Fruit fly (Drosophila melanogaster) whole organism, adult: Measurements from ENCODE around the gene Elys.

Experiments used
- CG11617 ChIP-seq: fragments of 200-800 bp; sonication (Bioruptor generic); optimal IDR thresholded peaks from 2 replicates; lab custom pipeline; 2017; ENCODE audit warnings: mild to moderate bottlenecking, missing biosample characterization, missing genetic modification reagents, missing genetic modification characterization
- CG12768 ChIP-seq: fragments of 200-800 bp; sonication (Bioruptor generic); optimal IDR thresholded peaks from 2 replicates; lab custom pipeline; 2017; ENCODE audit warnings: missing biosample characterization, missing genetic modification characterization, mild to moderate bottlenecking, moderate library complexity, missing genetic modification reagents
- CG14711 ChIP-seq: fragments of 200-800 bp; sonication (Bioruptor generic); optimal IDR thresholded peaks from 2 replicates; lab custom pipeline; 2018; ENCODE audit warnings: missing biosample characterization, mild to moderate bottlenecking, missing genetic modification characterization, moderate library complexity
- CG1620 ChIP-seq: fragments of 200-800 bp; sonication (Bioruptor generic); optimal IDR thresholded peaks from 2 replicates; lab custom pipeline; 2016; ENCODE audit warnings: missing biosample characterization, missing genetic modification characterization
- CG33017 ChIP-seq: fragments of 200-800 bp; sonication (Bioruptor generic); optimal IDR thresholded peaks from 2 replicates; lab custom pipeline; 2018; ENCODE audit warnings: missing biosample characterization, mild to moderate bottlenecking, missing genetic modification characterization, moderate library complexity
- CG5204 ChIP-seq: fragments of 200-800 bp; sonication (Bioruptor generic); optimal IDR thresholded peaks from 2 replicates; lab custom pipeline; 2016; ENCODE audit warnings: missing biosample characterization, missing genetic modification characterization
- CG7045 ChIP-seq: fragments of 200-800 bp; sonication (Bioruptor generic); optimal IDR thresholded peaks from 2 replicates; lab custom pipeline; 2017; ENCODE audit warnings: missing biosample characterization, mild to moderate bottlenecking, missing genetic modification characterization
- CG7101 ChIP-seq: fragments of 200-800 bp; sonication (Bioruptor generic); optimal IDR thresholded peaks from 2 replicates; lab custom pipeline; 2018; ENCODE audit warnings: missing biosample characterization, mild to moderate bottlenecking, missing genetic modification characterization, moderate library complexity
- Clk ChIP-seq: fragments of 200-800 bp; sonication (Bioruptor generic); optimal IDR thresholded peaks from 2 replicates; lab custom pipeline; 2017; ENCODE audit warnings: missing biosample characterization, missing genetic modification characterization
- Crg-1 ChIP-seq: fragments of 200-800 bp; sonication (Bioruptor generic); optimal IDR thresholded peaks from 2 replicates; lab custom pipeline; 2016; ENCODE audit warnings: missing biosample characterization, missing genetic modification characterization
- Hr96 ChIP-seq: fragments of 200-800 bp; sonication (Bioruptor generic); optimal IDR thresholded peaks from 2 replicates; lab custom pipeline; 2016; ENCODE audit warnings: missing biosample characterization, missing genetic modification characterization
- Mnt ChIP-seq: fragments of 200-800 bp; sonication (Bioruptor generic); optimal IDR thresholded peaks from 2 replicates; lab custom pipeline; 2016; ENCODE audit warnings: missing biosample characterization, mild to moderate bottlenecking, missing genetic modification characterization
- bab1 ChIP-seq: fragments of 200-800 bp; sonication (Bioruptor generic); optimal IDR thresholded peaks from 3 replicates; lab custom pipeline; 2019; ENCODE audit warnings: missing biosample characterization, mild to moderate bottlenecking, missing genetic modification characterization, moderate library complexity
- cic ChIP-seq: fragments of 200-800 bp; sonication (Bioruptor generic); optimal IDR thresholded peaks from 2 replicates; lab custom pipeline; 2017; ENCODE audit warnings: missing biosample characterization, mild to moderate bottlenecking, missing genetic modification characterization, moderate library complexity
- cnc ChIP-seq, 2 experiments: fragments of >200 bp; optimal IDR thresholded peaks; 2 replicates each; lab custom pipeline; 2017
- kay ChIP-seq: fragments of 200-800 bp; sonication (Bioruptor generic); peaks from one replicate; lab custom pipeline; 2016; ENCODE audit warnings: missing biosample characterization, missing genetic modification characterization, borderline replicate concordance
- ovo ChIP-seq: fragments of 200-800 bp; sonication (Bioruptor generic); optimal IDR thresholded peaks from 2 replicates; lab custom pipeline; 2016; ENCODE audit warnings: missing biosample characterization, missing genetic modification characterization
- pad ChIP-seq: fragments of 200-800 bp; sonication (Bioruptor generic); optimal IDR thresholded peaks from 3 replicates; lab custom pipeline; 2017; ENCODE audit warnings: missing biosample characterization, missing genetic modification characterization, mild to moderate bottlenecking, moderate library complexity, missing genetic modification reagents
- tj ChIP-seq: fragments of 200-800 bp; sonication (Bioruptor generic); optimal IDR thresholded peaks from 3 replicates; lab custom pipeline; 2017; ENCODE audit warnings: missing biosample characterization, mild to moderate bottlenecking, missing genetic modification characterization, moderate library complexity
- toe ChIP-seq: fragments of 200-800 bp; sonication (Bioruptor generic); optimal IDR thresholded peaks from 2 replicates; lab custom pipeline; 2016; ENCODE audit warnings: missing biosample characterization, missing genetic modification characterization

Gene Elys

DNA sequence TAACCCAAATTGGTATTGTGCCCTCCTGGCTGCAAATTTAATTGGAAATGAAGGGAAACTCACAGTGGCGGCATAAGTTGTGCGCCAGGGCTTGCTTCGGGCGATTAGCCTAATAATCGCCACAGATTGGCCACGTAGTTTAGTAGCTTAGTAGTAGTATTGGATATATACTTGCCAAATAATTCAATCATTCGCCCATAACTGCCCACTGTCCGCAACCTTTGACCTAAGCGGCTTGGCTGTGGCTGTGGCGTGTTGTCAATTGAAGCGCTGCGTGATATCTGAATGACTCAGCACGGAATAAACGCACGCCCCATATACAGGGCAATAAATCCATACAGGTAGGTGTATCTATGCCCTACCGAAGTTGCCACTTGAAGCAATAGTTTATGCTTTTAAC, 45.1 kb upstream of the Elys start:
- peak in 1 of 2 experiments; percentile 44 for TF ChIP-seq cnc (optimal IDR thresholded peaks at IDR 0.05; lab: Kevin White, UChicago)
- no peak for TF ChIP-seq CG12768 (GFP tag; lab: Kevin White, UChicago)

DNA sequence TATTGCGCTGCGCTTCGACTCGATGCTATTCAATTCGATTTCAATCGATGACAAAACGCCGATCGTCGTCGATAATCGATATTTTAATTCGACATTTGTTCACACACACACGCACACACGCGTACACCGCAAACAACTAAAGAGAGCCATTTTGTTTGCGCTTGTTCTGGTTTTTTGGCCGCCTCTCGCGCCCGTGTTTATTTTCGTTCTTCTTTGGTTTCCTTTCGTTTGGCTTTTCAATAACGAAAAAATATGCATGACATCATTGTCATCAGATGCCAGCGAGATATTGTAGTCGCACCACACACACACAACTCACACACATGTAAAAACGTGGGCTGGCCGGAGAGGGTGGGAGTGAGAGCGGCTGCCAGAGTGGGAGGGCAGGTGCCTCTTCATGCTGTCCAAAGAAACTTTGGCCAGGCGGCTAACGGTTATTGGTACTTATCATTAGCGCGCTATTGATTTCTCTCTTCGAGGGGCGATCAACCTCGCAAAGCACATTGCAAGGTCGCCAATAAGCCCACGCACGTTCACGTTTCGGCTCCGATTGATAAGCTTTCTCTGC, 44.0 kb upstream of the Elys start:
- TF ChIP-seq cnc (optimal IDR thresholded peaks at IDR 0.05; lab: Kevin White, UChicago), result no peak
- TF ChIP-seq Mnt, result peak; percentile 61
- peak; percentile 41 for TF ChIP-seq pad

DNA sequence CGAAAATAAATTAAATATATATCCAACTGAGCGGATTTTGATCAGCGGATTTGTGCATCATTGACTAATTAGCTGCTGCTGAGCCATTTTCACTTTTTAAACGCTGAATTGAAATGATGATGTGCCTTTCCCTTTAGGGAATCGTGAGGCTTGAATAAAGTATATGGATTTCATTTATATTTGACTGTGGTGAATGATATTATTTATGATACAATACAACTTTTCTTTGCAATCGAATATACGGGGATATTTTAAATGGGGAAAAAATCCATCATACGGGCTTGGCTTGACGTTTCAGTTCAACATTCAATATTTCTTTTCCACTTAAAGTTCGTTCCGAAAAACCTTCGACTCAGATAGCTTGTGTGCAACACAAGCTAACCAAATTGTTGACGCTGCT, 40.9 kb upstream of the Elys start, which contains the start of the genes Shawn and Tyler:
Shawn (plus strand) TSS at position 301 of the 400 bp plus-strand sequence.
Tyler (plus strand) TSS at position 301 of the 400 bp plus-strand sequence.
- no peak for TF ChIP-seq CG7101 (tag; lab: Kevin White, UChicago)
- TF ChIP-seq CG7045 (GFP tag; lab: Kevin White, UChicago), result no peak
- no peak for TF ChIP-seq ovo (GFP tag; lab: Kevin White, UChicago)
- no peak for TF ChIP-seq cnc (optimal IDR thresholded peaks at IDR 0.05; lab: Kevin White, UChicago)
- TF ChIP-seq CG5204 (GFP tag; lab: Kevin White, UChicago), result no peak
- TF ChIP-seq toe (GFP tag; lab: Kevin White, UChicago), result no peak
- no peak for TF ChIP-seq CG1620 (GFP tag; lab: Kevin White, UChicago)
- no peak for TF ChIP-seq cic (GFP tag; lab: Kevin White, UChicago)
- no peak for TF ChIP-seq kay
- no peak for TF ChIP-seq pad
- no peak for TF ChIP-seq Mnt
- TF ChIP-seq Hr96 (GFP tag; lab: Kevin White, UChicago), result no peak
- TF ChIP-seq CG11617 (GFP tag; lab: Kevin White, UChicago), result no peak
- TF ChIP-seq Clk (GFP tag; lab: Kevin White, UChicago), result no peak
- no peak for TF ChIP-seq tj (GFP tag; lab: Kevin White, UChicago)
- no peak for TF ChIP-seq bab1
- TF ChIP-seq CG12768 (GFP tag; lab: Kevin White, UChicago), result no peak
- TF ChIP-seq CG14711 (tag; lab: Kevin White, UChicago), result no peak
- TF ChIP-seq CG33017 (tag; lab: Kevin White, UChicago), result no peak
- TF ChIP-seq Crg-1, result no peak

DNA sequence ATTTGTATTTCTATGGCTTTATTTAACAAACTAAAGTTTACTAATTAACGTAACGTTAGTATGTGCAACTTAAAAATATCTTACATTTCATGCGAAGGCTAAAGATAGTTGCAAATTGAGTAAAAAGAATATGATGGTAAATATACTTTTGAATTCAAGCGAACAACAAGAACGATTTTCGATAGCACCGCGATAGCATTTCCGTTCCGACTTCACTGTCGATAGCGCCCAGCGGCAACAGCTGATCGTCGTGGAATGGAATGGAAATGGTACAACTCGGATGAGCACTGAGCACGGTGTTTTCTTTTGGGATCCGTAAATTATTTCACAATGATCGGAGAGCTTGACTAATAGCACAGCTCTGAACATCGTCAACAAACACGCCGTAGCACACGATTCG, 38.6 kb upstream of the Elys start:
- TF ChIP-seq pad (peak; percentile 39), CG1620 (GFP tag; lab: Kevin White, UChicago) (no peak), toe (GFP tag; lab: Kevin White, UChicago) (no peak), Hr96 (GFP tag; lab: Kevin White, UChicago) (no peak), CG33017 (tag; lab: Kevin White, UChicago) (no peak), bab1 (peak; percentile 82), cic (GFP tag; lab: Kevin White, UChicago) (no peak), Clk (GFP tag; lab: Kevin White, UChicago) (no peak), CG12768 (GFP tag; lab: Kevin White, UChicago) (no peak), CG5204 (GFP tag; lab: Kevin White, UChicago) (no peak), CG14711 (tag; lab: Kevin White, UChicago) (peak; percentile 38), Crg-1 (peak; percentile 46), tj (GFP tag; lab: Kevin White, UChicago) (peak; percentile 32), CG11617 (GFP tag; lab: Kevin White, UChicago) (peak; percentile 71), Mnt (peak; percentile 68), cnc (optimal IDR thresholded peaks at IDR 0.05; lab: Kevin White, UChicago) (no peak), ovo (GFP tag; lab: Kevin White, UChicago) (no peak), CG7101 (tag; lab: Kevin White, UChicago) (peak; percentile 81), kay (no peak), CG7045 (GFP tag; lab: Kevin White, UChicago) (no peak)

DNA sequence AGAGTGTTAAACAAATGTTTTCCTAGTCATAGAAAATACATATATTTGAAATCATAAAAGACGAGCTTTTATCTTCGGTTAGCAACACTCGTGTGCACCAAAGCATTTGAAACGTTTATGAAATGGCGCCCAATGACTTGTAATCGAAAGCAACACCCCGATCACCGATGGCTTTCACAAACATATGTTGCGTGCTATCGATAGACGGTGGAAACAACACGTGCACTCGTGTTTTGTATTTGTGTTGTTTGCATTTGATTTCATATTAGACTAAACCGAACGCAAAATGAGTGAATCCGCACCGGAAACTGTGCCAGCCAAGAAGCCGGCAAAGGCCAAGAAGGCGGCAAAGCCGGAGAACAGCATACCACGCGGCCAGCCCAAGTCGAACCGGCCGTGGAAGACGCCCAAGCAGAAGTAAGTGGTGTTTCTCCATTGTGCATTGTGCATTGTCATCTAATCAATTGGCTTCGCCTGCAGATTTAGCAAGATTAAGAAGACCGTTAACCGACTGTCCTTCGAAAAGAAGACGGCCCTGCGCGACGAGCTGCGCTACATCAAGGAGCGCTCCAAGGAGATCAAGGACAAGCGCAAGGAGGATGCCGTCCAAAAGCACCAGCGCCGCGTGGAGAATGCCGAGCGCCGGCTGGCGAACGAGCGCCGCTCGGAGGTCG, 36.0 kb upstream of the Elys start, which contains the start of gene CG14210:
CG14210 (plus strand) TSS at position 207 of the 674 bp plus-strand sequence.
- TF ChIP-seq bab1 (peak; percentile 65), CG11617 (GFP tag; lab: Kevin White, UChicago) (peak; percentile 1), Mnt (peak; percentile 97), cic (GFP tag; lab: Kevin White, UChicago) (no peak), pad (no peak), cnc (optimal IDR thresholded peaks at IDR 0.05; lab: Kevin White, UChicago) (peak; percentile 73 to 89), CG7101 (tag; lab: Kevin White, UChicago) (no peak)

DNA sequence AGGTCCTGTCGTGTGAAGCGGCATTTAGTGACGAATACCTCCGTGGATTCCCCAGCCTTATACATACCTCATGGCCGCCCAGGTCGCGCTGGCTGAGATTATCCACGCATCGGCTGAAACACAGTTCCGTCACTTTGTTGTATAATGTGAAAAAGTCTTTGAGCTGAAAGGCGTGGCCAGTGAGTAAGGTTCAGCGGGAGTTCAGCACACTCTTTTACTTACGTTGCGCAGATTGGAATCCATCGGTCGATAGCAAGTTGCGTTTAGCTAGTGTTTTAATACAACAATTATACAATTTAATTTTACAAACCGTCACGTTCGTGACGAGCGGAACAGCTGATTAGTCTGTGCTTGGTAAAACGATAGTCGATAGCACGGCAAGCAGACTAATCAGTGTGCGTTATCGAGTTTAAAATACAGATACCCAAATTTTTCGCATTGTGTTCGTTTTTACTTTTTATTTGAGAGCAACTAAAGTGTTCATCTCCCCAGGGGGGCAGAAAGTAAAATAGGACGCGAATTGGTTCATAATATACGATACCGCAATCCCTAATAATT, 33.8 kb upstream of the Elys start, which contains the start of the genes Pstk and Tim9b:
Pstk (minus strand) TSS at position 355 of the 558 bp plus-strand sequence.
Tim9b (minus strand) TSS at position 355 of the 558 bp plus-strand sequence.
- no peak for TF ChIP-seq tj (GFP tag; lab: Kevin White, UChicago)
- no peak for TF ChIP-seq cic (GFP tag; lab: Kevin White, UChicago)
- no peak for TF ChIP-seq cnc (optimal IDR thresholded peaks at IDR 0.05; lab: Kevin White, UChicago)
- peak; percentile 15 for TF ChIP-seq bab1
- TF ChIP-seq toe (GFP tag; lab: Kevin White, UChicago), result no peak
